Worm (Caenorhabditis elegans) whole organism, late embryonic: ENCODE measurements around the gene srlf-7.

Experiments used
- C38D4.7 ChIP-seq: fragments of 200-800 bp; sonication (Bioruptor generic); optimal IDR thresholded peaks from 2 replicates; lab custom pipeline; 2018; ENCODE audit warnings: mild to moderate bottlenecking, missing genetic modification characterization, moderate library complexity, missing compliant biosample characterization
- K02D7.2 ChIP-seq: sonication (generic microtip); optimal IDR thresholded peaks from 2 replicates; lab custom pipeline; 2017; ENCODE audit warnings: mild to moderate bottlenecking, missing genetic modification characterization, missing compliant biosample characterization
- K09A11.1 ChIP-seq: sonication (generic microtip); optimal IDR thresholded peaks from 2 replicates; lab custom pipeline; 2017; ENCODE audit warnings: antibody characterized with exemption, mild to moderate bottlenecking, missing genetic modification characterization, missing compliant biosample characterization; ENCODE audit not compliant: insufficient read depth
- T23F11.4 ChIP-seq: fragments of 200-800 bp; sonication (Bioruptor generic); optimal IDR thresholded peaks from 2 replicates; lab custom pipeline; 2018; ENCODE audit warnings: mild to moderate bottlenecking, missing genetic modification characterization, missing compliant biosample characterization
- Y22D7AL.16 ChIP-seq: sonication (generic microtip); optimal IDR thresholded peaks from 2 replicates; lab custom pipeline; 2016; ENCODE audit warnings: missing genetic modification characterization, missing compliant biosample characterization
- ahr-1 ChIP-seq: sonication (generic microtip); optimal IDR thresholded peaks from 2 replicates; lab custom pipeline; 2016; ENCODE audit warnings: missing genetic modification characterization, missing compliant biosample characterization
- ceh-14 ChIP-seq: sonication (generic microtip); optimal IDR thresholded peaks from 2 replicates; lab custom pipeline; 2016; ENCODE audit warnings: missing genotype, missing genetic modification characterization, missing compliant biosample characterization
- ceh-18 ChIP-seq: sonication (generic microtip); optimal IDR thresholded peaks from 2 replicates; lab custom pipeline; 2016; ENCODE audit warnings: missing genetic modification characterization, missing compliant biosample characterization
- ceh-19 ChIP-seq: fragments of 200-800 bp; sonication (Bioruptor generic); optimal IDR thresholded peaks from 2 replicates; lab custom pipeline; 2018; ENCODE audit warnings: mild to moderate bottlenecking, missing genetic modification characterization, missing compliant biosample characterization
- ceh-2 ChIP-seq: sonication (generic microtip); optimal IDR thresholded peaks from 2 replicates; lab custom pipeline; 2016; ENCODE audit warnings: missing genotype, missing genetic modification characterization, missing compliant biosample characterization
- ceh-22 ChIP-seq: sonication (generic microtip); optimal IDR thresholded peaks from 2 replicates; lab custom pipeline; 2017; ENCODE audit warnings: missing biosample characterization, missing genetic modification characterization
- ceh-24 ChIP-seq: sonication (generic microtip); optimal IDR thresholded peaks from 2 replicates; lab custom pipeline; 2016; ENCODE audit warnings: mild to moderate bottlenecking, missing genetic modification characterization, missing compliant biosample characterization
- ceh-30 ChIP-seq: fragments of 150-350 bp; optimal IDR thresholded peaks from 2 replicates; lab custom pipeline; 2014; ENCODE audit warnings: missing biosample characterization, missing genetic modification characterization
- ceh-31 ChIP-seq: sonication (generic microtip); optimal IDR thresholded peaks from 2 replicates; lab custom pipeline; 2016; ENCODE audit warnings: missing genetic modification characterization, missing compliant biosample characterization
- ceh-34 ChIP-seq: sonication (generic microtip); optimal IDR thresholded peaks from 2 replicates; lab custom pipeline; 2016; ENCODE audit warnings: mild to moderate bottlenecking, missing genetic modification characterization, missing compliant biosample characterization
- ceh-45 ChIP-seq: fragments of 200-800 bp; sonication (Bioruptor generic); IDR thresholded peaks from 2 replicates; pipeline ENCODE4 v1.3.6; 2022; ENCODE audit warnings: missing genetic modification reagents, missing genetic modification characterization, missing compliant biosample characterization
- ceh-6 ChIP-seq: fragments of 200-800 bp; sonication (Bioruptor generic); optimal IDR thresholded peaks from 2 replicates; lab custom pipeline; 2018; ENCODE audit warnings: mild to moderate bottlenecking, missing genetic modification characterization, missing compliant biosample characterization
- dmd-4 ChIP-seq: sonication (generic microtip); optimal IDR thresholded peaks from 2 replicates; lab custom pipeline; 2016; ENCODE audit warnings: borderline replicate concordance, missing genetic modification characterization, missing compliant biosample characterization
- dve-1 ChIP-seq: sonication (generic microtip); optimal IDR thresholded peaks from 2 replicates; lab custom pipeline; 2017; ENCODE audit warnings: antibody characterized with exemption, mild to moderate bottlenecking, missing genetic modification characterization, missing compliant biosample characterization
- elt-2 ChIP-seq: sonication (generic microtip); optimal IDR thresholded peaks from 2 replicates; lab custom pipeline; 2016; ENCODE audit warnings: missing genetic modification reagents, missing genetic modification characterization, missing compliant biosample characterization
- elt-4 ChIP-seq: sonication (generic microtip); optimal IDR thresholded peaks from 2 replicates; lab custom pipeline; 2016; ENCODE audit warnings: missing genetic modification characterization, missing compliant biosample characterization
- fax-1 ChIP-seq: sonication (generic microtip); optimal IDR thresholded peaks from 2 replicates; lab custom pipeline; 2016; ENCODE audit warnings: missing genotype, missing genetic modification characterization, missing compliant biosample characterization
- fkh-10 ChIP-seq: fragments of 150-350 bp; optimal IDR thresholded peaks from 2 replicates; lab custom pipeline; 2014; ENCODE audit warnings: missing biosample characterization, missing genetic modification reagents, missing genetic modification characterization
- gmeb-2 ChIP-seq: sonication (generic microtip); optimal IDR thresholded peaks from 2 replicates; lab custom pipeline; 2016; ENCODE audit warnings: missing genetic modification characterization, inconsistent platforms, missing compliant biosample characterization
- hlh-13 ChIP-seq: fragments of 200-800 bp; sonication (Bioruptor generic); optimal IDR thresholded peaks from 2 replicates; lab custom pipeline; 2018; ENCODE audit warnings: mild to moderate bottlenecking, missing genetic modification characterization, missing compliant biosample characterization
- hlh-15 ChIP-seq: sonication (generic microtip); optimal IDR thresholded peaks from 2 replicates; lab custom pipeline; 2016; ENCODE audit warnings: missing genetic modification characterization, missing compliant biosample characterization
- hlh-30 ChIP-seq: sonication (generic microtip); optimal IDR thresholded peaks from 2 replicates; lab custom pipeline; 2017; ENCODE audit warnings: antibody characterized with exemption, missing genetic modification characterization, missing compliant biosample characterization; ENCODE audit not compliant: insufficient read depth
- hlh-6 ChIP-seq: sonication (generic microtip); optimal IDR thresholded peaks from 2 replicates; lab custom pipeline; 2016; ENCODE audit warnings: missing genotype, missing genetic modification characterization, missing compliant biosample characterization
- hlh-8 ChIP-seq: sonication (generic microtip); optimal IDR thresholded peaks from 2 replicates; lab custom pipeline; 2016; ENCODE audit warnings: missing genotype, missing genetic modification characterization, missing compliant biosample characterization
- lim-6 ChIP-seq: sonication (generic microtip); optimal IDR thresholded peaks from 2 replicates; lab custom pipeline; 2016; ENCODE audit warnings: missing genetic modification characterization, missing compliant biosample characterization
- madf-2 ChIP-seq: sonication (generic microtip); optimal IDR thresholded peaks from 2 replicates; lab custom pipeline; 2017; ENCODE audit warnings: missing genetic modification characterization, missing compliant biosample characterization
- mec-3 ChIP-seq: sonication (generic microtip); optimal IDR thresholded peaks from 2 replicates; lab custom pipeline; 2016; ENCODE audit warnings: borderline replicate concordance, missing genetic modification characterization, missing compliant biosample characterization
- nfya-1 ChIP-seq: sonication (generic microtip); optimal IDR thresholded peaks from 2 replicates; lab custom pipeline; 2017; ENCODE audit warnings: missing genetic modification characterization, mild to moderate bottlenecking, missing compliant biosample characterization, antibody characterized with exemption, moderate library complexity
- nhr-11 ChIP-seq: fragments of 150-350 bp; optimal IDR thresholded peaks from 2 replicates; lab custom pipeline; 2014; ENCODE audit warnings: missing biosample characterization, missing genetic modification characterization
- npax-4 ChIP-seq: sonication (generic microtip); optimal IDR thresholded peaks from 2 replicates; lab custom pipeline; 2016; ENCODE audit warnings: missing genetic modification characterization, missing compliant biosample characterization
- pax-1 ChIP-seq: fragments of 150-350 bp; optimal IDR thresholded peaks from 2 replicates; lab custom pipeline; 2014; ENCODE audit warnings: missing biosample characterization, missing genetic modification characterization
- pha-4 ChIP-seq: fragments of 150-350 bp; optimal IDR thresholded peaks from 2 replicates; lab custom pipeline; 2018; ENCODE audit warnings: missing biosample characterization, missing genetic modification reagents, missing genetic modification characterization
- pros-1 ChIP-seq: fragments of 150-350 bp; optimal IDR thresholded peaks from 2 replicates; lab custom pipeline; 2014; ENCODE audit warnings: missing biosample characterization, missing genetic modification reagents, missing genetic modification characterization
- ref-2 ChIP-seq: sonication (generic microtip); optimal IDR thresholded peaks from 2 replicates; lab custom pipeline; 2016; ENCODE audit warnings: missing genetic modification characterization, missing compliant biosample characterization
- rnt-1 ChIP-seq: sonication (generic microtip); optimal IDR thresholded peaks from 2 replicates; lab custom pipeline; 2016; ENCODE audit warnings: missing genetic modification characterization, missing compliant biosample characterization
- sdc-2 ChIP-seq: sonication (generic microtip); optimal IDR thresholded peaks from 2 replicates; lab custom pipeline; 2016; ENCODE audit warnings: missing genotype, missing genetic modification characterization, missing compliant biosample characterization
- sox-4 ChIP-seq: sonication (generic microtip); optimal IDR thresholded peaks from 2 replicates; lab custom pipeline; 2017; ENCODE audit warnings: mild to moderate bottlenecking, missing genetic modification characterization, inconsistent platforms, missing compliant biosample characterization
- syd-9 ChIP-seq: sonication (generic microtip); optimal IDR thresholded peaks from 2 replicates; lab custom pipeline; 2016; ENCODE audit warnings: mild to moderate bottlenecking, missing genetic modification characterization, moderate library complexity, missing compliant biosample characterization
- tbx-2 ChIP-seq: sonication (generic microtip); optimal IDR thresholded peaks from 2 replicates; lab custom pipeline; 2016; ENCODE audit warnings: missing genetic modification characterization, missing compliant biosample characterization
- tbx-7 ChIP-seq: sonication (generic microtip); optimal IDR thresholded peaks from 2 replicates; lab custom pipeline; 2016; ENCODE audit warnings: missing genotype, missing genetic modification characterization, missing compliant biosample characterization
- ttx-3 ChIP-seq: sonication (generic microtip); optimal IDR thresholded peaks from 2 replicates; lab custom pipeline; 2016; ENCODE audit warnings: missing genetic modification reagents, missing genetic modification characterization, missing compliant biosample characterization
- unc-3 ChIP-seq, 2 experiments: fragments of 200-800 bp in 1 of 2; sonication (Bioruptor generic) in 1 of 2; sonication (generic microtip) in 1 of 2; conservative IDR thresholded peaks in 1 of 2; optimal IDR thresholded peaks in 1 of 2; 2 replicates each; pipeline versions ENCODE4 v1.3.6 to Lab custom; 2016 to 2022; ENCODE audit warnings: missing compliant biosample characterization in 2 of 2, missing genetic modification characterization in 2 of 2, missing genetic modification reagents in 1 of 2
- unc-42 ChIP-seq: sonication (generic microtip); optimal IDR thresholded peaks from 2 replicates; lab custom pipeline; 2016; ENCODE audit warnings: missing genotype, missing genetic modification characterization, missing compliant biosample characterization
- unc-55 ChIP-seq: sonication (generic microtip); optimal IDR thresholded peaks from 2 replicates; lab custom pipeline; 2017; ENCODE audit warnings: missing biosample characterization, missing genetic modification reagents, missing genetic modification characterization
- unc-86 ChIP-seq: sonication (generic microtip); optimal IDR thresholded peaks from 2 replicates; lab custom pipeline; 2016; ENCODE audit warnings: missing genetic modification characterization, missing compliant biosample characterization
- ztf-16 ChIP-seq: sonication (generic microtip); optimal IDR thresholded peaks from 2 replicates; lab custom pipeline; 2017; ENCODE audit warnings: missing genetic modification characterization, missing compliant biosample characterization

srlf-7 gene

ce11 chrIV:7228208-7228607, 39.1 kb downstream of the srlf-7 start, which contains the start of gene D2024.5:
Gene D2024.5 (minus strand): TSS chrIV:7228308.
- TF ChIP-seq gmeb-2 (tag; lab: Kevin White, UChicago) (no peak), ceh-22 (tag; lab: Kevin White, UChicago) (no peak), Y22D7AL.16 (no peak), rnt-1 (tag; lab: Kevin White, UChicago) (no peak), hlh-13 (no peak), ceh-18 (tag; lab: Kevin White, UChicago) (no peak), sdc-2 (tag; lab: Kevin White, UChicago) (no peak), tbx-7 (tag; lab: Kevin White, UChicago) (no peak), ceh-34 (no peak)
- TF ChIP-seq, all 69 proteins: peak for 0

- TF ChIP-seq sdc-2 (tag; lab: Kevin White, UChicago) = no peak
- TF ChIP-seq fax-1 (tag; lab: Kevin White, UChicago) = peak; percentile 63
- no peak for TF ChIP-seq K09A11.1 (tag; lab: Kevin White, UChicago)
- TF ChIP-seq unc-3 (GFP tag; conservative IDR thresholded peaks at IDR 0.05; lab: Robert Waterston, UW) = no peak
- TF ChIP-seq unc-3 (tag; optimal IDR thresholded peaks at IDR 0.05; lab: Kevin White, UChicago) = peak; percentile 37
- TF ChIP-seq mec-3 (tag; lab: Kevin White, UChicago) = no peak
- TF ChIP-seq fkh-10 (GFP tag; lab: Kevin White, UChicago) = no peak
- TF ChIP-seq K02D7.2 = no peak
- TF ChIP-seq ceh-2 (tag; lab: Kevin White, UChicago) = peak; percentile 46
- no peak for TF ChIP-seq lim-6 (tag; lab: Kevin White, UChicago)
- no peak for TF ChIP-seq hlh-15 (tag; lab: Kevin White, UChicago)
- peak; percentile 37 for TF ChIP-seq unc-42 (tag; lab: Kevin White, UChicago)
- TF ChIP-seq hlh-6 (tag; lab: Kevin White, UChicago) = no peak
- no peak for TF ChIP-seq unc-55 (GFP tag; lab: Kevin White, UChicago)
- TF ChIP-seq T23F11.4 (GFP tag; lab: Kevin White, UChicago) = no peak
- no peak for TF ChIP-seq ttx-3 (tag; lab: Kevin White, UChicago)
- no peak for TF ChIP-seq madf-2 (tag; lab: Kevin White, UChicago)
- TF ChIP-seq ceh-34 = peak; percentile 61
- TF ChIP-seq pax-1 (tag; lab: Kevin White, UChicago) = no peak
- peak; percentile 90 for TF ChIP-seq ceh-31 (tag; lab: Kevin White, UChicago)
- no peak for TF ChIP-seq ceh-45
- no peak for TF ChIP-seq ahr-1
- TF ChIP-seq ceh-24 = no peak
- TF ChIP-seq syd-9 = no peak
- TF ChIP-seq ztf-16 = no peak
- no peak for TF ChIP-seq ceh-6 (GFP tag; lab: Kevin White, UChicago)
- TF ChIP-seq unc-86 = peak; percentile 3
- peak; percentile 47 for TF ChIP-seq rnt-1 (tag; lab: Kevin White, UChicago)
- peak; percentile 43 for TF ChIP-seq elt-2 (tag; lab: Kevin White, UChicago)
- no peak for TF ChIP-seq ref-2 (tag; lab: Kevin White, UChicago)
- TF ChIP-seq npax-4 (tag; lab: Kevin White, UChicago) = no peak
- no peak for TF ChIP-seq sox-4 (tag; lab: Kevin White, UChicago)
- TF ChIP-seq ceh-18 (tag; lab: Kevin White, UChicago) = peak; percentile 21
- TF ChIP-seq hlh-30 = no peak
- peak; percentile 39 for TF ChIP-seq hlh-8 (tag; lab: Kevin White, UChicago)
- no peak for TF ChIP-seq elt-4 (tag; lab: Kevin White, UChicago)
- TF ChIP-seq C38D4.7 = no peak
- TF ChIP-seq pros-1 (tag; lab: Kevin White, UChicago) = no peak
- no peak for TF ChIP-seq ceh-30 (tag; lab: Kevin White, UChicago)
- peak; percentile 79 for TF ChIP-seq tbx-2 (tag; lab: Kevin White, UChicago)
- no peak for TF ChIP-seq pha-4 (tag; lab: Kevin White, UChicago)
- TF ChIP-seq nfya-1 (tag; lab: Kevin White, UChicago) = peak; percentile 5
- TF ChIP-seq dmd-4 = no peak
- no peak for TF ChIP-seq nhr-11 (tag; lab: Kevin White, UChicago)
- TF ChIP-seq ceh-19 (GFP tag; lab: Kevin White, UChicago) = no peak
- no peak for TF ChIP-seq dve-1 (tag; lab: Kevin White, UChicago)
- peak; percentile 62 for TF ChIP-seq ceh-14 (tag; lab: Kevin White, UChicago)
These were observed 41.1 kb downstream of the srlf-7 start, which contains the start of gene cap-1 for ce11 chrIV:7230198-7230597. Gene cap-1 (minus strand): TSS chrIV:7230223.
